Worm (Caenorhabditis elegans): Measurements from ENCODE around the gene F09E5.3.

The F09E5.3 gene

ce11 chrII:5388786-5389421 lies 15.1 kb downstream of the F09E5.3 start, which contains the start of gene rsp-4:
Gene rsp-4 (minus strand): TSS chrII:5388836.
- no peak for TF ChIP-seq sdc-2 (tag; optimal IDR thresholded peaks at IDR 0.05)
- TF ChIP-seq ceh-24 (tag; optimal IDR thresholded peaks at IDR 0.05): no peak
- TF ChIP-seq elt-4 (tag; optimal IDR thresholded peaks at IDR 0.05): no peak
- no peak for TF ChIP-seq pros-1 (tag; optimal IDR thresholded peaks at IDR 0.05)
- no peak for TF ChIP-seq hlh-13 (GFP tag; optimal IDR thresholded peaks at IDR 0.05)
- TF ChIP-seq ceh-2 (tag; optimal IDR thresholded peaks at IDR 0.05): no peak
- TF ChIP-seq ceh-48 (tag; optimal IDR thresholded peaks at IDR 0.05): no peak
- TF ChIP-seq ceh-19 (GFP tag; optimal IDR thresholded peaks at IDR 0.05): no peak
- no peak for TF ChIP-seq ahr-1 (tag; optimal IDR thresholded peaks at IDR 0.05)
- no peak for TF ChIP-seq ceh-9 (tag; optimal IDR thresholded peaks at IDR 0.05)
- TF ChIP-seq unc-42 (tag; optimal IDR thresholded peaks at IDR 0.05): no peak
- no peak for TF ChIP-seq pax-1 (tag; optimal IDR thresholded peaks at IDR 0.05)
- no peak for TF ChIP-seq nhr-11 (tag; optimal IDR thresholded peaks at IDR 0.05)
- no peak for TF ChIP-seq C08G9.2 (tag; optimal IDR thresholded peaks at IDR 0.05)
- no peak for TF ChIP-seq ceh-45 (GFP tag; IDR thresholded peaks at IDR 0.05)
- TF ChIP-seq ceh-30 (tag; optimal IDR thresholded peaks at IDR 0.05): no peak
- TF ChIP-seq ref-2 (tag; optimal IDR thresholded peaks at IDR 0.05): no peak
- no peak for TF ChIP-seq hlh-30 (tag; optimal IDR thresholded peaks at IDR 0.05; ENCODE audit: insufficient read depth)
- TF ChIP-seq zip-5 (tag; optimal IDR thresholded peaks at IDR 0.05): no peak

- TF ChIP-seq C38D4.7 (GFP tag; optimal IDR thresholded peaks at IDR 0.05) (peak; percentile 16), nhr-232 (tag; optimal IDR thresholded peaks at IDR 0.05) (no peak), nfya-1 (tag; optimal IDR thresholded peaks at IDR 0.05) (peak; percentile 70), ceh-9 (tag; optimal IDR thresholded peaks at IDR 0.05) (no peak), che-1 (tag; optimal IDR thresholded peaks at IDR 0.05) (no peak), Y22D7AL.16 (tag; optimal IDR thresholded peaks at IDR 0.05) (no peak), lin-11 (tag; optimal IDR thresholded peaks at IDR 0.05) (no peak), hlh-15 (tag; optimal IDR thresholded peaks at IDR 0.05) (no peak), syd-9 (tag; optimal IDR thresholded peaks at IDR 0.05) (no peak), ets-4 (tag; optimal IDR thresholded peaks at IDR 0.05) (peak; percentile 16), K09A11.1 (tag; optimal IDR thresholded peaks at IDR 0.05; ENCODE audit: insufficient read depth) (no peak), ceh-45 (GFP tag; IDR thresholded peaks at IDR 0.05) (no peak), zip-5 (tag; optimal IDR thresholded peaks at IDR 0.05) (no peak), ref-2 (tag; optimal IDR thresholded peaks at IDR 0.05) (peak; percentile 55), ztf-16 (tag; optimal IDR thresholded peaks at IDR 0.05) (no peak), ceh-14 (tag; optimal IDR thresholded peaks at IDR 0.05) (no peak), unc-3 (GFP tag; conservative IDR thresholded peaks at IDR 0.05) (no peak), unc-3 (tag; optimal IDR thresholded peaks at IDR 0.05) (peak; percentile 58), fax-1 (tag; optimal IDR thresholded peaks at IDR 0.05) (no peak), lim-6 (tag; optimal IDR thresholded peaks at IDR 0.05) (no peak), ceh-34 (tag; optimal IDR thresholded peaks at IDR 0.05) (peak; percentile 56), ahr-1 (tag; optimal IDR thresholded peaks at IDR 0.05) (no peak), pat-9 (tag; optimal IDR thresholded peaks at IDR 0.05) (peak; percentile 42), gmeb-2 (tag; optimal IDR thresholded peaks at IDR 0.05) (no peak), ceh-30 (tag; optimal IDR thresholded peaks at IDR 0.05) (no peak), eyg-1 (tag; optimal IDR thresholded peaks at IDR 0.05) (no peak), F13H6.1 (tag; optimal IDR thresholded peaks at IDR 0.05) (no peak), hlh-13 (GFP tag; optimal IDR thresholded peaks at IDR 0.05) (no peak), pha-4 (tag; optimal IDR thresholded peaks at IDR 0.05) (no peak), elt-2 (tag; optimal IDR thresholded peaks at IDR 0.05) (peak; percentile 91), pros-1 (tag; optimal IDR thresholded peaks at IDR 0.05) (no peak), ceh-31 (tag; optimal IDR thresholded peaks at IDR 0.05) (peak; percentile 78), pag-3 (tag; optimal IDR thresholded peaks at IDR 0.05; ENCODE audit: borderline replicate concordance) (no peak), ceh-22 (tag; optimal IDR thresholded peaks at IDR 0.05) (no peak), odd-2 (tag; optimal IDR thresholded peaks at IDR 0.05) (no peak), elt-4 (tag; optimal IDR thresholded peaks at IDR 0.05) (no peak), sox-2 (GFP tag; IDR thresholded peaks at IDR 0.05) (no peak), ceh-48 (tag; optimal IDR thresholded peaks at IDR 0.05) (peak; percentile 46), sdc-2 (tag; optimal IDR thresholded peaks at IDR 0.05) (peak; percentile 11), nhr-11 (tag; optimal IDR thresholded peaks at IDR 0.05) (no peak), unc-86 (tag; optimal IDR thresholded peaks at IDR 0.05) (peak; percentile 43), ceh-2 (tag; optimal IDR thresholded peaks at IDR 0.05) (no peak), pqm-1 (tag; optimal IDR thresholded peaks at IDR 0.05) (no peak)
These were observed 16.1 kb downstream of the F09E5.3 start, which contains the start of gene ndx-6 for ce11 chrII:5389831-5390323. Gene ndx-6 (minus strand): TSS chrII:5389881.

All from whole organism, late embryonic.